Fruit fly (Drosophila melanogaster) whole organism, embryonic: Measurements from ENCODE around the gene CG1092.

ENCODE experiments used
- Adf1 ChIP-seq: fragments of 200-800 bp; sonication (Bioruptor generic); IDR thresholded peaks from 2 replicates; pipeline ENCODE4 v1.3.6; 2022; ENCODE audit warnings: missing biosample characterization, missing genetic modification characterization
- Aef1 ChIP-seq: fragments of 200-800 bp; sonication (Bioruptor generic); IDR thresholded peaks from 3 replicates; pipeline ENCODE4 v1.3.6; 2022; ENCODE audit warnings: missing biosample characterization, missing genetic modification characterization
- C15 ChIP-seq: fragments of 200-800 bp; sonication (Bioruptor generic); IDR thresholded peaks from 3 replicates; pipeline ENCODE4 v1.3.6; 2022; ENCODE audit warnings: missing biosample characterization, missing genetic modification characterization
- CG10267 ChIP-seq: fragments of 200-800 bp; sonication (Bioruptor generic); optimal IDR thresholded peaks from 2 replicates; lab custom pipeline; 2018; ENCODE audit warnings: missing biosample characterization, mild to moderate bottlenecking, missing genetic modification characterization, moderate library complexity
- CG14965 ChIP-seq: fragments of 200-800 bp; sonication (Bioruptor generic); optimal IDR thresholded peaks from 2 replicates; lab custom pipeline; 2016; ENCODE audit warnings: missing biosample characterization, missing genetic modification characterization, borderline replicate concordance
- CG17186 ChIP-seq: fragments of 200-800 bp; sonication (Bioruptor generic); optimal IDR thresholded peaks from 3 replicates; lab custom pipeline; 2017; ENCODE audit warnings: missing biosample characterization, missing genetic modification reagents, missing genetic modification characterization
- CG17829 ChIP-seq: fragments of 200-800 bp; optimal IDR thresholded peaks from 2 replicates; lab custom pipeline; 2019; ENCODE audit warnings: missing biosample characterization, mild to moderate bottlenecking, missing genetic modification characterization, moderate library complexity
- CG2199 ChIP-seq: fragments of 200-800 bp; sonication (Bioruptor generic); IDR thresholded peaks from 3 replicates; pipeline ENCODE4 v1.3.6; 2022; ENCODE audit warnings: missing biosample characterization, missing genetic modification characterization
- CG3995 ChIP-seq: fragments of 200-800 bp; sonication (Bioruptor generic); optimal IDR thresholded peaks from 3 replicates; lab custom pipeline; 2016; ENCODE audit warnings: missing biosample characterization, missing genetic modification characterization
- CG6254 ChIP-seq: fragments of 200-800 bp; sonication (Bioruptor generic); optimal IDR thresholded peaks from 3 replicates; lab custom pipeline; 2017; ENCODE audit warnings: mild to moderate bottlenecking, missing biosample characterization, missing genetic modification reagents, missing genetic modification characterization
- CG6654 ChIP-seq: fragments of 200-800 bp; sonication (Bioruptor generic); optimal IDR thresholded peaks from 2 replicates; lab custom pipeline; 2017; ENCODE audit warnings: missing biosample characterization, mild to moderate bottlenecking, missing genetic modification characterization
- CG6689 ChIP-seq: fragments of 200-800 bp; sonication (Bioruptor generic); IDR thresholded peaks from 2 replicates; pipeline ENCODE4 v1.3.6; 2022; ENCODE audit warnings: missing biosample characterization, missing genetic modification characterization
- CG8924 ChIP-seq: fragments of 200-800 bp; optimal IDR thresholded peaks from 3 replicates; lab custom pipeline; 2019; ENCODE audit warnings: missing biosample characterization, mild to moderate bottlenecking, missing genetic modification characterization, moderate library complexity
- CG8944 ChIP-seq: fragments of 200-800 bp; sonication (Bioruptor generic); optimal IDR thresholded peaks from 3 replicates; lab custom pipeline; 2016; ENCODE audit warnings: missing biosample characterization, missing genetic modification characterization
- CG9797 ChIP-seq: fragments of 200-800 bp; sonication (Bioruptor generic); optimal IDR thresholded peaks from 3 replicates; lab custom pipeline; 2018; ENCODE audit warnings: missing biosample characterization, mild to moderate bottlenecking, missing genetic modification characterization
- CoRest ChIP-seq: fragments of 200-800 bp; sonication (Bioruptor generic); optimal IDR thresholded peaks from 3 replicates; lab custom pipeline; 2018; ENCODE audit warnings: missing biosample characterization, mild to moderate bottlenecking, missing genetic modification characterization, moderate library complexity
- Ets65A ChIP-seq: fragments of 200-800 bp; sonication (Bioruptor generic); peaks from one replicate; lab custom pipeline; 2016; ENCODE audit warnings: missing biosample characterization, missing genetic modification characterization
- Fer2 ChIP-seq: fragments of 200-800 bp; sonication (Bioruptor generic); optimal IDR thresholded peaks from 2 replicates; lab custom pipeline; 2018; ENCODE audit warnings: missing biosample characterization, mild to moderate bottlenecking, missing genetic modification characterization, moderate library complexity
- HHEX ChIP-seq: fragments of 200-800 bp; sonication (Bioruptor generic); optimal IDR thresholded peaks from 3 replicates; lab custom pipeline; 2017; ENCODE audit warnings: missing biosample characterization, mild to moderate bottlenecking, missing genetic modification characterization, missing genetic modification reagents
- HLH4C ChIP-seq: fragments of 200-800 bp; sonication (Bioruptor generic); IDR thresholded peaks from 3 replicates; pipeline ENCODE4 v1.3.6; 2022; ENCODE audit warnings: missing biosample characterization, missing genetic modification characterization; ENCODE audit not compliant: partially characterized antibody
- Scr ChIP-seq: fragments of 200-800 bp; sonication (Bioruptor generic); IDR thresholded peaks from 2 replicates; pipeline ENCODE4 v1.3.6; 2022; ENCODE audit warnings: missing biosample characterization, missing genetic modification characterization; ENCODE audit not compliant: partially characterized antibody
- Stat92E ChIP-seq, 3 experiments: fragments of >200 bp in 2 of 3; fragments of 200-800 bp in 1 of 3; sonication (Bioruptor generic) in 1 of 3; optimal IDR thresholded peaks; 2 replicates each; lab custom pipeline; 2017 to 2019; ENCODE audit warnings: missing biosample characterization in 3 of 3, missing genetic modification characterization in 3 of 3, mild to moderate bottlenecking in 1 of 3, moderate library complexity in 1 of 3
- Trl ChIP-seq, 3 experiments: fragments of >200 bp in 2 of 3; fragments of 200-800 bp in 1 of 3; sonication (Bioruptor generic) in 1 of 3; optimal IDR thresholded peaks; 2 replicates in 1 of 3; 3 replicates in 2 of 3; lab custom pipeline; 2016 to 2017; ENCODE audit warnings: missing biosample characterization in 1 of 3, missing genetic modification characterization in 1 of 3
- Usf ChIP-seq: fragments of 200-800 bp; sonication (Bioruptor generic); optimal IDR thresholded peaks from 2 replicates; lab custom pipeline; 2017; ENCODE audit warnings: missing genotype, missing biosample characterization, missing genetic modification characterization
- amos ChIP-seq: fragments of 200-800 bp; sonication (Bioruptor generic); IDR thresholded peaks from 2 replicates; pipeline ENCODE4 v1.3.6; 2022; ENCODE audit warnings: missing biosample characterization, missing genetic modification characterization; ENCODE audit not compliant: partially characterized antibody
- ase ChIP-seq: fragments of 200-800 bp; sonication (Bioruptor generic); IDR thresholded peaks from 3 replicates; pipeline ENCODE4 v1.3.6; 2022; ENCODE audit warnings: missing biosample characterization, missing genetic modification characterization
- bowl ChIP-seq: fragments of 200-800 bp; sonication (Bioruptor generic); IDR thresholded peaks from 2 replicates; pipeline ENCODE4 v1.3.6; 2022; ENCODE audit warnings: missing biosample characterization, missing genetic modification characterization
- chinmo ChIP-seq: fragments of 200-800 bp; sonication (Bioruptor generic); IDR thresholded peaks from 4 replicates; pipeline ENCODE4 v1.3.6; 2022; ENCODE audit warnings: missing biosample characterization, missing genetic modification characterization; ENCODE audit not compliant: partially characterized antibody
- da ChIP-seq: fragments of 200-800 bp; sonication (Bioruptor generic); optimal IDR thresholded peaks from 2 replicates; lab custom pipeline; 2016; ENCODE audit warnings: missing biosample characterization, missing genetic modification characterization
- eve ChIP-seq, 2 experiments: fragments of >200 bp; optimal IDR thresholded peaks; 2 replicates each; lab custom pipeline; 2017; ENCODE audit warnings: missing biosample characterization in 2 of 2, missing genetic modification characterization in 2 of 2
- fd102C ChIP-seq: fragments of 200-800 bp; sonication (Bioruptor generic); optimal IDR thresholded peaks from 2 replicates; lab custom pipeline; 2018; ENCODE audit warnings: missing biosample characterization, mild to moderate bottlenecking, missing genetic modification characterization, moderate library complexity
- ham ChIP-seq: fragments of 200-800 bp; sonication (Bioruptor generic); IDR thresholded peaks from 2 replicates; pipeline ENCODE4 v1.3.6; 2022; ENCODE audit warnings: missing biosample characterization, missing genetic modification characterization
- ind ChIP-seq: fragments of 200-800 bp; sonication (Bioruptor generic); optimal IDR thresholded peaks from 3 replicates; lab custom pipeline; 2016; ENCODE audit warnings: missing biosample characterization, missing genetic modification characterization
- insv ChIP-seq, 2 experiments: fragments of 200-800 bp; sonication (Bioruptor generic); optimal IDR thresholded peaks; 3 replicates each; lab custom pipeline; 2016 to 2018; ENCODE audit warnings: missing biosample characterization in 2 of 2, missing genetic modification characterization in 2 of 2
- knrl ChIP-seq: fragments of 200-800 bp; sonication (Bioruptor generic); IDR thresholded peaks from 3 replicates; pipeline ENCODE4 v1.3.6; 2022; ENCODE audit warnings: missing biosample characterization, missing genetic modification characterization; ENCODE audit not compliant: partially characterized antibody
- lbe ChIP-seq: fragments of 200-800 bp; sonication (Bioruptor generic); optimal IDR thresholded peaks from 2 replicates; lab custom pipeline; 2016; ENCODE audit warnings: missing biosample characterization, mild to moderate bottlenecking, missing genetic modification characterization
- nau ChIP-seq: fragments of 200-800 bp; sonication (Bioruptor generic); optimal IDR thresholded peaks from 3 replicates; lab custom pipeline; 2017; ENCODE audit warnings: missing biosample characterization, mild to moderate bottlenecking, missing genetic modification characterization, missing genetic modification reagents
- pfk ChIP-seq: fragments of 200-800 bp; sonication (Bioruptor generic); optimal IDR thresholded peaks from 2 replicates; lab custom pipeline; 2018; ENCODE audit warnings: missing biosample characterization, mild to moderate bottlenecking, missing genetic modification characterization, moderate library complexity
- pnt ChIP-seq: fragments of 200-800 bp; sonication (Bioruptor generic); optimal IDR thresholded peaks from 3 replicates; lab custom pipeline; 2016; ENCODE audit warnings: missing biosample characterization, missing genetic modification characterization
- prd ChIP-seq, 3 experiments: fragments of >200 bp in 2 of 3; fragments of 200-800 bp in 1 of 3; sonication (Bioruptor generic) in 1 of 3; optimal IDR thresholded peaks in 2 of 3; IDR thresholded peaks in 1 of 3; 2 replicates in 2 of 3; 3 replicates in 1 of 3; pipeline versions ENCODE4 v1.3.6 to Lab custom; 2017 to 2022; ENCODE audit warnings: missing biosample characterization in 1 of 3, missing genetic modification characterization in 1 of 3
- sd ChIP-seq: fragments of 200-800 bp; sonication (Bioruptor generic); optimal IDR thresholded peaks from 3 replicates; lab custom pipeline; 2018; ENCODE audit warnings: missing biosample characterization, mild to moderate bottlenecking, missing genetic modification characterization, moderate library complexity
- tll ChIP-seq, 2 experiments: fragments of 200-800 bp in 1 of 2; fragments of >200 bp in 1 of 2; sonication (Bioruptor generic) in 1 of 2; optimal IDR thresholded peaks; 2 replicates each; lab custom pipeline; 2017 to 2019; ENCODE audit warnings: missing biosample characterization in 2 of 2, missing genetic modification characterization in 2 of 2, mild to moderate bottlenecking in 1 of 2, moderate library complexity in 1 of 2
- unc-4 ChIP-seq: fragments of 200-800 bp; sonication (Bioruptor generic); IDR thresholded peaks from 2 replicates; pipeline ENCODE4 v1.3.6; 2022; ENCODE audit warnings: missing biosample characterization, missing genetic modification characterization; ENCODE audit not compliant: partially characterized antibody

CG1092 gene

DNA sequence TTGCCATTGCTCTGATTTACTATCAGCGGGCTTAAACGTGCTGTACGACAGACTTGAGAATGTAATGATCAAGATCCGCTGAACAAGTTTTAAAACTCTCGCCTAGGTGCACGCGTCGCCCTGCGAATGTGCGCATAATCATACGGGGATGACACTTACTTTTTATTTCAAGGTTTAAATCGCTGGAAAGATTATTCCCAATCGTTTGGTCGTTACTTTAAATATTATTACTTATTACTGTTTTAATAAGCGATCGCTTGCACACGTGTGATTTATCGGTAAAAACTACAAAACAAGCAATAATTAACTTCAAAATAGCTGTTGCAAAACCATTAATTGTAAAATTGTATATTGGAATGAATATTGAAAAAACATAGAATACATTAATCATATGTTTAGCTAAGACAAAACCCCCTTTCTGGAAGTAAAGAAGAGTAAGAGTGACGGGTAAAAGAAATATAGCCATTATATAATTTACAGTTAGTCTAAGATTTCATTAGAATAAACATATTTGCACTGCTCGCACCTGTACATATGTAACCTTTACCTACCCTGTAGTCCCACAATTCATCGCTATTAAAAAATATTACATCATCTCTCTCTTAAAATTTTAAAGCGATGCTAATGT, 37.3 kb upstream of the CG1092 start, which contains the start of gene DhpD (continued):
- TF ChIP-seq CG14965 (GFP tag; lab: Kevin White, UChicago), result no peak

DNA sequence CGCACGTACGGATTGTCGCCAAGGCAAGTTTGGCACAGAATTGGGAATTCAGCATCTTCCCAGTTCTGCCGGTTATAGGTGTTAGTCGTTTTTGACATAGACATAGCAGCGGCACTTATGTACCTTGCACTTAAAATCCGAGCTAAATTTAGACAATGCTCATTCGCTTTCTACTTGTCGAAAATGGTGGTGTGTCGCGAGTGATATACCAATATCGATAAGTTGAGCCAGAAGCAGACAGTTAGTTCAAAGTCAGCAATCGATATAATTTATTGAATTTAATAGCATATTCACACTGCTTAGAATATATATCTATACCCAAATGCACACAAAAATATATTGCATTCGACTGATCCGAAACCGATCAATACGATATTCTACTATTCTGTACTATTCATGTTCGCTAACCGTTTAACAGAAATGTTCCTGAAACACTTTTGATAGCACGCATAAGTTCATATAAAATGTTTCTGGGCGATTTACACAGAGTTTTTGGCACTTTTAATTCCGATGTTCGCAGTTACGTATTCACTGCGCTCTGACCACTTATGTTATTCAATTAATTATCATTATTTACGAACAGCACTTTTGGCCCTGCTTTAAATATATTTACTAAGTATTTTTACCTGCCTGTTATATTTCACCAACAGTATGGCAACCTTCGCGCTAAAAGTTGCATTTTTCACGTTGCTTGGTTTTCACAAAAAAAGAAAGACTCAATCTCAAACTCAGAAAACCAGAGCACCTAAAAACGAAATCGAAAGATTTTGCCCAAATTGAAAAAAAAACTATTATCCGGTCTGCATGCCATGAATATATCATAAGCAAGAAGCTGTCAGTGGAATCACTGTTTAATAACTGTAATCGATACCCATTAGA, 34.2 kb upstream of the CG1092 start, which contains the start of gene CG14641:
Gene CG14641 (minus strand): TSS at position 204 of the 879 bp plus-strand sequence.
- TF ChIP-seq CG6654, result no peak
- no peak for TF ChIP-seq CG8924 (tag; lab: Kevin White, UChicago)
- peak; percentile 49; the same call in 2 of the 3 replicates for TF ChIP-seq knrl (GFP tag; lab: Robert Waterston, UW)
- no peak for TF ChIP-seq eve (GFP tag; optimal IDR thresholded peaks at IDR 0.05; lab: Kevin White, UChicago)
- no peak for TF ChIP-seq Adf1 (GFP tag; lab: Robert Waterston, UW)
- TF ChIP-seq CG9797 (GFP tag; lab: Kevin White, UChicago), result no peak
- no peak for TF ChIP-seq lbe
- no peak for TF ChIP-seq nau
- no peak for TF ChIP-seq HLH4C (GFP tag; lab: Robert Waterston, UW)
- peak; percentile 66 for TF ChIP-seq CG3995 (GFP tag; lab: Kevin White, UChicago)
- no peak for TF ChIP-seq CG17186 (GFP tag; lab: Kevin White, UChicago)
- peak; percentile 44 for TF ChIP-seq Scr (GFP tag; lab: Robert Waterston, UW)
- TF ChIP-seq Aef1 (GFP tag; lab: Robert Waterston, UW), result no peak
- no peak for TF ChIP-seq bowl (GFP tag; lab: Robert Waterston, UW)
- TF ChIP-seq CG10267 (tag; lab: Kevin White, UChicago), result no peak
- peak in 1 of 2 experiments; percentile 79 for TF ChIP-seq tll (GFP tag; optimal IDR thresholded peaks at IDR 0.05; lab: Kevin White, UChicago)
- 0 out of 3 replicates have a peak, but pooled peaks have one; percentile 24 for TF ChIP-seq CG2199 (GFP tag; lab: Robert Waterston, UW)
- TF ChIP-seq CG8944, result no peak
- TF ChIP-seq prd (optimal IDR thresholded peaks at IDR 0.05; lab: Kevin White, UChicago), result no peak
- TF ChIP-seq prd (GFP tag; IDR thresholded peaks at IDR 0.05; lab: Robert Waterston, UW), result peak; percentile 32; the same call in 1 of the 3 replicates
- no peak for TF ChIP-seq ham (GFP tag; lab: Robert Waterston, UW)
- TF ChIP-seq pnt (GFP tag; lab: Kevin White, UChicago), result no peak
- no peak for TF ChIP-seq HHEX (GFP tag; lab: Kevin White, UChicago)
- no peak for TF ChIP-seq Trl (optimal IDR thresholded peaks at IDR 0.05; lab: Kevin White, UChicago)
- TF ChIP-seq Trl (GFP tag; optimal IDR thresholded peaks at IDR 0.05; lab: Kevin White, UChicago), result no peak
- no peak for TF ChIP-seq insv (GFP tag; optimal IDR thresholded peaks at IDR 0.05; lab: Kevin White, UChicago)
- TF ChIP-seq Ets65A (GFP tag; lab: Kevin White, UChicago), result peak; percentile 82
- TF ChIP-seq CG17829 (tag; lab: Kevin White, UChicago), result no peak
- peak in 1 of 3 experiments; percentile 86 for TF ChIP-seq Stat92E (GFP tag; optimal IDR thresholded peaks at IDR 0.05; lab: Kevin White, UChicago)
- TF ChIP-seq CoRest (tag; lab: Kevin White, UChicago), result peak; percentile 42
- no peak for TF ChIP-seq Fer2 (tag; lab: Kevin White, UChicago)
- no peak for TF ChIP-seq ase (GFP tag; lab: Robert Waterston, UW)
- TF ChIP-seq CG6254 (GFP tag; lab: Kevin White, UChicago), result no peak
- TF ChIP-seq chinmo (GFP tag; lab: Robert Waterston, UW), result no peak
- TF ChIP-seq unc-4 (GFP tag; lab: Robert Waterston, UW), result no peak
- TF ChIP-seq amos, result peak; percentile 73
- TF ChIP-seq ind, result no peak
- no peak for TF ChIP-seq sd (tag; lab: Kevin White, UChicago)
- TF ChIP-seq CG6689, result peak; percentile 17; the same call in 1 of the 2 replicates
- TF ChIP-seq fd102C (GFP tag; lab: Kevin White, UChicago), result no peak
- no peak for TF ChIP-seq pfk
- TF ChIP-seq da (GFP tag; lab: Kevin White, UChicago), result no peak
- no peak for TF ChIP-seq Usf (GFP tag; lab: Kevin White, UChicago)
- TF ChIP-seq C15 (GFP tag; lab: Robert Waterston, UW), result no peak
